Worm (Caenorhabditis elegans) whole organism, early embryonic: ENCODE measurements around the gene ceh-62.
A peak's percentile ranks its signal among the peaks of the same experiment; 100 is the strongest.

Experiments used
- B0310.2 ChIP-seq: sonication (generic microtip); optimal IDR thresholded peaks from 2 replicates; lab custom pipeline; 2016; ENCODE audit warnings: mild to moderate bottlenecking, missing genetic modification characterization, missing compliant biosample characterization
- F13C5.2 ChIP-seq: sonication (generic microtip); optimal IDR thresholded peaks from 2 replicates; lab custom pipeline; 2017; ENCODE audit warnings: mild to moderate bottlenecking, missing genetic modification characterization, inconsistent platforms, missing compliant biosample characterization
- aly-1 ChIP-seq: sonication (generic microtip); optimal IDR thresholded peaks from 2 replicates; lab custom pipeline; 2016; ENCODE audit warnings: missing genetic modification characterization, missing compliant biosample characterization
- ama-1 ChIP-seq: fragments of 150-350 bp; optimal IDR thresholded peaks from 2 replicates; lab custom pipeline; 2014
- ceh-13 ChIP-seq: fragments of 200-800 bp; sonication (Bioruptor generic); optimal IDR thresholded peaks from 2 replicates; lab custom pipeline; 2018; ENCODE audit warnings: mild to moderate bottlenecking, missing genetic modification characterization, missing compliant biosample characterization
- ceh-36 ChIP-seq: sonication (generic microtip); optimal IDR thresholded peaks from 2 replicates; lab custom pipeline; 2016; ENCODE audit warnings: missing genetic modification characterization, inconsistent platforms, missing compliant biosample characterization
- ets-7 ChIP-seq: sonication (generic microtip); optimal IDR thresholded peaks from 2 replicates; lab custom pipeline; 2016; ENCODE audit warnings: missing genotype, missing genetic modification characterization, missing compliant biosample characterization
- flt-1 ChIP-seq: fragments of 200-800 bp; sonication (Bioruptor generic); IDR thresholded peaks from 2 replicates; pipeline ENCODE4 v1.3.6; 2022; ENCODE audit warnings: missing genetic modification characterization, missing compliant biosample characterization
- hmbx-1 ChIP-seq: sonication (generic microtip); optimal IDR thresholded peaks from 2 replicates; lab custom pipeline; 2016; ENCODE audit warnings: mild to moderate bottlenecking, missing genetic modification characterization, missing compliant biosample characterization
- hmg-4 ChIP-seq: fragments of 200-800 bp; sonication (Bioruptor generic); optimal IDR thresholded peaks from 2 replicates; lab custom pipeline; 2018; ENCODE audit warnings: mild to moderate bottlenecking, missing genetic modification characterization, missing compliant biosample characterization
- hnd-1 ChIP-seq: sonication (generic microtip); optimal IDR thresholded peaks from 2 replicates; lab custom pipeline; 2016; ENCODE audit warnings: missing genetic modification characterization, missing compliant biosample characterization
- pes-1 ChIP-seq: fragments of 200-800 bp; sonication (Bioruptor generic); IDR thresholded peaks from 2 replicates; pipeline ENCODE4 v1.3.6; 2022; ENCODE audit warnings: missing genetic modification reagents, missing genetic modification characterization, missing compliant biosample characterization
- scrt-1 ChIP-seq: fragments of 200-800 bp; sonication (Bioruptor generic); IDR thresholded peaks from 2 replicates; pipeline ENCODE4 v1.3.6; 2022; ENCODE audit warnings: missing genetic modification characterization, missing compliant biosample characterization
- sea-1 ChIP-seq: fragments of 200-800 bp; sonication (Bioruptor generic); conservative IDR thresholded peaks from 2 replicates; pipeline ENCODE4 v1.3.6; 2022; ENCODE audit warnings: missing genetic modification characterization, missing compliant biosample characterization
- tbx-11 ChIP-seq: fragments of 200-800 bp; sonication (Bioruptor generic); IDR thresholded peaks from 2 replicates; pipeline ENCODE4 v1.3.6; 2022; ENCODE audit warnings: missing genetic modification characterization, missing compliant biosample characterization
- tbx-37 ChIP-seq: fragments of 200-800 bp; sonication (Bioruptor generic); conservative IDR thresholded peaks from 2 replicates; pipeline ENCODE4 v1.3.6; 2022; ENCODE audit warnings: missing genetic modification reagents, missing genetic modification characterization, missing compliant biosample characterization
- tra-4 ChIP-seq: sonication (generic microtip); optimal IDR thresholded peaks from 2 replicates; lab custom pipeline; 2017; ENCODE audit warnings: missing genetic modification characterization, missing compliant biosample characterization

The ceh-62 gene

ce11 chrII:10792611-10793010, 12.9 kb upstream of the ceh-62 start:
- TF ChIP-seq ets-7 = no peak
- no peak for TF ChIP-seq ama-1 (lab: Kevin White, UChicago)
- no peak for TF ChIP-seq pes-1 (GFP tag; lab: Robert Waterston, UW)
- TF ChIP-seq hmbx-1 (tag; lab: Kevin White, UChicago) = no peak
- TF ChIP-seq scrt-1 = no peak
- TF ChIP-seq hmg-4 (GFP tag; lab: Kevin White, UChicago) = no peak
- TF ChIP-seq F13C5.2 (tag; lab: Kevin White, UChicago) = no peak
- no peak for TF ChIP-seq B0310.2 (tag; lab: Kevin White, UChicago)
- TF ChIP-seq sea-1 = no peak
- no peak for TF ChIP-seq ceh-13 (GFP tag; lab: Kevin White, UChicago)
- no peak for TF ChIP-seq tbx-37 (GFP tag; lab: Robert Waterston, UW)
- no peak for TF ChIP-seq tra-4 (tag; lab: Kevin White, UChicago)
- TF ChIP-seq tbx-11 = no peak
- no peak for TF ChIP-seq aly-1 (tag; lab: Kevin White, UChicago)
- no peak for TF ChIP-seq ceh-36
- TF ChIP-seq hnd-1 (tag; lab: Kevin White, UChicago) = no peak
- no peak for TF ChIP-seq flt-1 (GFP tag; lab: Robert Waterston, UW)

- TF ChIP-seq ceh-36 (no peak), scrt-1 (no peak), hnd-1 (tag; lab: Kevin White, UChicago) (no peak), tbx-37 (GFP tag; lab: Robert Waterston, UW) (no peak), hmg-4 (GFP tag; lab: Kevin White, UChicago) (no peak), flt-1 (GFP tag; lab: Robert Waterston, UW) (no peak), tra-4 (tag; lab: Kevin White, UChicago) (no peak), F13C5.2 (tag; lab: Kevin White, UChicago) (no peak), pes-1 (GFP tag; lab: Robert Waterston, UW) (no peak), tbx-11 (no peak), sea-1 (no peak), B0310.2 (tag; lab: Kevin White, UChicago) (no peak), ets-7 (no peak), ceh-13 (GFP tag; lab: Kevin White, UChicago) (no peak), hmbx-1 (tag; lab: Kevin White, UChicago) (no peak), ama-1 (lab: Kevin White, UChicago) (no peak), aly-1 (tag; lab: Kevin White, UChicago) (no peak)
These were observed 12.1 kb upstream of the ceh-62 start, which contains the start of gene vps-11 for ce11 chrII:10793393-10793792. Gene vps-11, minus strand, starts transcription at chrII:10793493.

- TF ChIP-seq tbx-11 (no peak), ama-1 (lab: Kevin White, UChicago) (no peak), hmg-4 (GFP tag; lab: Kevin White, UChicago) (no peak), tra-4 (tag; lab: Kevin White, UChicago) (no peak), pes-1 (GFP tag; lab: Robert Waterston, UW) (no peak), F13C5.2 (tag; lab: Kevin White, UChicago) (no peak), B0310.2 (tag; lab: Kevin White, UChicago) (no peak), hnd-1 (tag; lab: Kevin White, UChicago) (no peak), ceh-36 (no peak), ceh-13 (GFP tag; lab: Kevin White, UChicago) (no peak), sea-1 (no peak), scrt-1 (no peak)
These were observed 9.3 kb upstream of the ceh-62 start, which contains the start of gene set-14 for ce11 chrII:10796194-10796593. Gene set-14, minus strand, starts transcription at chrII:10796294.

DNA sequence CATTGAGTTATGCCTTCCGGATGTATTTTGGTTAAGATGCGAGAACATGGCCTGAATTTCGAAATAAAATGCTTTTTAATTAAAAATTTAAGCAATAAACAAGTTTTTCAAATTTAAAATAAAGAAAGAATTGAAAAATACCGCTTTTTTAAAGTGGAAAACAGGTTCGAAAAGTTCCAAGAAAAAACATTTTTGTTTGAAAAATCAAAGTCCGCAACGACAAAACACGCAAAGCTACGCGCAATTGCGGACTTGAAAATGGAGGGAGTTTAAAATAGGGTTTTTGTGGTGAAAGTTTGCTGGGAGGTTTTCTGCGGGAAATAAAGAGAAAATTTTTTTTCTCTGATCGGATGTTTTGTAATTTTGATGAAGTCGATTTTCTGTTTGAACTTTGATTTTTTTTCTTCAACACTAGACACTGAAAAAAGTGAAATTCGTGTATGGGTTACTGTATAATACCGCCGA, 7.1 kb upstream of the ceh-62 start, which contains the start of gene npp-19:
TSS of gene npp-19 (minus strand) at position 51 of the 465 bp plus-strand sequence.
- peak; percentile 53 for TF ChIP-seq F13C5.2 (tag; lab: Kevin White, UChicago)
- TF ChIP-seq tbx-11 = 0 out of 2 replicates have a peak, but pooled peaks have one; percentile 41
- TF ChIP-seq hnd-1 (tag; lab: Kevin White, UChicago) = no peak

DNA sequence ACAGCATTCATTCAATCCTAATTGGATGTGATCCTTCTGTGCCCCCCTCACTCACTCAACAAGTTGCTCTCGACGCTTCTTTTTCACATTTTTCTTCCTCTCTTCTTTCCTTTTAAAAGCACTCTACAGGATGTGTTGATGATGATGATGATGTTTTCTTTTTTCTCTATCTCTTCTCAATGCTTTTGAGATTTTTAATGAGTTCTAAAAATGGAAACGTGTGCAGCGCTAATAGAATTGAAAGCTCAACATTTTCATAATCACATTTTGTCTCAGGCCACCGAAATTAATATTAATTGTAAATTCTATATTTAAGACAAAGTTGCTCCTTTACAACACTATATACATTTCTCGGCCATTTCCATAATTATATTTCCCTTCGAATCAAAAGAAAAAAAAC, 5.3 kb upstream of the ceh-62 start:
- no peak for TF ChIP-seq ceh-36
- no peak for TF ChIP-seq tbx-11
- TF ChIP-seq hmg-4 (GFP tag; lab: Kevin White, UChicago) = no peak
- no peak for TF ChIP-seq tra-4 (tag; lab: Kevin White, UChicago)
- TF ChIP-seq ets-7 = no peak
- no peak for TF ChIP-seq sea-1
- no peak for TF ChIP-seq aly-1 (tag; lab: Kevin White, UChicago)
- no peak for TF ChIP-seq B0310.2 (tag; lab: Kevin White, UChicago)
- TF ChIP-seq hmbx-1 (tag; lab: Kevin White, UChicago) = no peak
- no peak for TF ChIP-seq scrt-1
- TF ChIP-seq pes-1 (GFP tag; lab: Robert Waterston, UW) = no peak
- TF ChIP-seq tbx-37 (GFP tag; lab: Robert Waterston, UW) = no peak
- TF ChIP-seq hnd-1 (tag; lab: Kevin White, UChicago) = no peak
- no peak for TF ChIP-seq ama-1 (lab: Kevin White, UChicago)
- no peak for TF ChIP-seq flt-1 (GFP tag; lab: Robert Waterston, UW)
- no peak for TF ChIP-seq ceh-13 (GFP tag; lab: Kevin White, UChicago)
- no peak for TF ChIP-seq F13C5.2 (tag; lab: Kevin White, UChicago)

DNA sequence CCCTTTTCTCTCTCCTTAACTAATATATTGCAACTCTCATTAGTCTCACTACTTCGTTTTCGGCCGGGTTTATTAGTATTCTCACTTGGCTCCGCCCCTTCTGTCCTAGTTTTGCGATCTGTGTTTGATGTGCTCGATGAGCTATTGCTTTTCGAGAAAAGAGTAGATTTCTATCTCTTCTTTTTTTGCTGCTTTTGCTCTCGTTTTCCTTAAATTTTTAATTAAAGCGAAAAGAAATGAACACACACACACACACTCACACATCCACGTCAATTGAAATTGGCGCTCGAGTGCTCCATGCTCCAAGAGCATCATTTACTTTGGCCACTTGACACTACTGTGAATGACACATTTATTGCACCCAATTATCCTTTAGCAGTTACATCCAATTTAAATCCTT, 1.1 kb upstream of the ceh-62 start:
- no peak for TF ChIP-seq hmbx-1 (tag; lab: Kevin White, UChicago)
- TF ChIP-seq B0310.2 (tag; lab: Kevin White, UChicago) = no peak
- no peak for TF ChIP-seq ama-1 (lab: Kevin White, UChicago)
- TF ChIP-seq scrt-1 = no peak
- TF ChIP-seq tra-4 (tag; lab: Kevin White, UChicago) = no peak
- TF ChIP-seq ceh-13 (GFP tag; lab: Kevin White, UChicago) = no peak
- no peak for TF ChIP-seq F13C5.2 (tag; lab: Kevin White, UChicago)
- no peak for TF ChIP-seq tbx-11
- no peak for TF ChIP-seq ets-7
- TF ChIP-seq sea-1 = no peak
- no peak for TF ChIP-seq flt-1 (GFP tag; lab: Robert Waterston, UW)
- TF ChIP-seq aly-1 (tag; lab: Kevin White, UChicago) = no peak
- no peak for TF ChIP-seq hmg-4 (GFP tag; lab: Kevin White, UChicago)
- TF ChIP-seq hnd-1 (tag; lab: Kevin White, UChicago) = no peak
- TF ChIP-seq ceh-36 = no peak
- TF ChIP-seq tbx-37 (GFP tag; lab: Robert Waterston, UW) = no peak
- no peak for TF ChIP-seq pes-1 (GFP tag; lab: Robert Waterston, UW)

ce11 chrII:10804907-10805306, 630 bp upstream of the ceh-62 start:
- TF ChIP-seq tbx-11 = no peak
- no peak for TF ChIP-seq scrt-1
- TF ChIP-seq tra-4 (tag; lab: Kevin White, UChicago) = no peak
- no peak for TF ChIP-seq aly-1 (tag; lab: Kevin White, UChicago)
- TF ChIP-seq tbx-37 (GFP tag; lab: Robert Waterston, UW) = no peak
- no peak for TF ChIP-seq flt-1 (GFP tag; lab: Robert Waterston, UW)
- TF ChIP-seq ets-7 = no peak
- TF ChIP-seq hmg-4 (GFP tag; lab: Kevin White, UChicago) = no peak
- TF ChIP-seq pes-1 (GFP tag; lab: Robert Waterston, UW) = no peak
- TF ChIP-seq ceh-13 (GFP tag; lab: Kevin White, UChicago) = no peak
- TF ChIP-seq hmbx-1 (tag; lab: Kevin White, UChicago) = no peak
- TF ChIP-seq F13C5.2 (tag; lab: Kevin White, UChicago) = no peak
